Worm (Caenorhabditis elegans) whole organism, young adult: ENCODE data around the gene irld-15.

Source experiments
- B0019.2 ChIP-seq: fragments of 200-800 bp; sonication (Bioruptor generic); conservative IDR thresholded peaks from 2 replicates; pipeline ENCODE4 v1.3.6; 2022; ENCODE audit warnings: missing genetic modification reagents, missing genetic modification characterization, missing compliant biosample characterization
- B0336.3 ChIP-seq: fragments of 200-800 bp; sonication (Bioruptor generic); IDR thresholded peaks from 2 replicates; pipeline ENCODE4 v1.3.6; 2022; ENCODE audit warnings: missing genetic modification characterization, missing compliant biosample characterization
- C06A6.2 ChIP-seq: fragments of 200-800 bp; sonication (Bioruptor generic); conservative IDR thresholded peaks from 2 replicates; pipeline ENCODE4 v1.3.6; 2022; ENCODE audit warnings: missing genetic modification characterization, missing compliant biosample characterization
- D2030.7 ChIP-seq: fragments of 200-800 bp; sonication (Bioruptor generic); IDR thresholded peaks from 2 replicates; pipeline ENCODE4 v1.3.6; 2022; ENCODE audit warnings: missing genetic modification reagents, missing genetic modification characterization, missing compliant biosample characterization
- F22D6.2 ChIP-seq: sonication (generic microtip); optimal IDR thresholded peaks from 2 replicates; lab custom pipeline; 2016; ENCODE audit warnings: mild to moderate bottlenecking, missing genetic modification characterization, missing compliant biosample characterization
- F23B12.7 ChIP-seq: sonication (generic microtip); optimal IDR thresholded peaks from 2 replicates; lab custom pipeline; 2017; ENCODE audit warnings: missing genetic modification characterization, mild to moderate bottlenecking, missing compliant biosample characterization, antibody characterized with exemption, moderate library complexity; ENCODE audit not compliant: insufficient read depth
- F33H1.4 ChIP-seq: fragments of 200-800 bp; sonication (Bioruptor generic); IDR thresholded peaks from 2 replicates; pipeline ENCODE4 v1.3.6; 2022; ENCODE audit warnings: missing genetic modification reagents, missing genetic modification characterization, missing compliant biosample characterization
- F39B2.1 ChIP-seq: fragments of 200-800 bp; sonication (Bioruptor generic); IDR thresholded peaks from 2 replicates; pipeline ENCODE4 v1.3.6; 2022; ENCODE audit warnings: missing genetic modification reagents, missing genetic modification characterization, missing compliant biosample characterization
- F57A8.1 ChIP-seq: fragments of 200-800 bp; sonication (Bioruptor generic); optimal IDR thresholded peaks from 2 replicates; lab custom pipeline; 2018; ENCODE audit warnings: mild to moderate bottlenecking, missing genetic modification characterization, moderate library complexity, missing compliant biosample characterization
- K11D2.4 ChIP-seq: fragments of 200-800 bp; sonication (Bioruptor generic); IDR thresholded peaks from 2 replicates; pipeline ENCODE4 v1.3.6; 2022; ENCODE audit warnings: missing genetic modification reagents, missing genetic modification characterization, missing compliant biosample characterization
- T07F8.4 ChIP-seq: sonication (generic microtip); optimal IDR thresholded peaks from 2 replicates; lab custom pipeline; 2016; ENCODE audit warnings: mild to moderate bottlenecking, missing genetic modification characterization, moderate library complexity, missing compliant biosample characterization
- Y95B8A.8 ChIP-seq: fragments of 200-800 bp; sonication (Bioruptor generic); IDR thresholded peaks from 2 replicates; pipeline ENCODE4 v1.3.6; 2022; ENCODE audit warnings: missing genetic modification reagents, missing genetic modification characterization, missing compliant biosample characterization
- ZK185.1 ChIP-seq: sonication (generic microtip); optimal IDR thresholded peaks from 2 replicates; lab custom pipeline; 2016; ENCODE audit warnings: mild to moderate bottlenecking, missing genetic modification characterization, missing compliant biosample characterization; ENCODE audit not compliant: poor library complexity, severe bottlenecking
- ama-1 ChIP-seq, 3 experiments: fragments of 150-350 bp in 1 of 3; sonication (generic microtip) in 2 of 3; optimal IDR thresholded peaks; 2 replicates each; lab custom pipeline; 2014 to 2018; ENCODE audit warnings: missing biosample characterization in 2 of 3, missing genetic modification characterization in 2 of 3, missing genetic modification reagents in 2 of 3
- atf-7 ChIP-seq: sonication (generic microtip); optimal IDR thresholded peaks from 2 replicates; lab custom pipeline; 2017; ENCODE audit warnings: mild to moderate bottlenecking, missing genetic modification characterization, missing compliant biosample characterization
- athp-1 ChIP-seq: sonication (generic microtip); optimal IDR thresholded peaks from 2 replicates; lab custom pipeline; 2017; ENCODE audit warnings: mild to moderate bottlenecking, missing genetic modification characterization, missing compliant biosample characterization
- attf-5 ChIP-seq: fragments of 200-800 bp; sonication (Bioruptor generic); optimal IDR thresholded peaks from 2 replicates; lab custom pipeline; 2018; ENCODE audit warnings: mild to moderate bottlenecking, missing genetic modification characterization, missing compliant biosample characterization
- attf-6 ChIP-seq: fragments of 200-800 bp; sonication (Bioruptor generic); IDR thresholded peaks from 2 replicates; pipeline ENCODE4 v1.3.6; 2022; ENCODE audit warnings: missing genetic modification reagents, missing genetic modification characterization, missing compliant biosample characterization
- bed-1 ChIP-seq: fragments of 200-800 bp; sonication (Bioruptor generic); IDR thresholded peaks from 2 replicates; pipeline ENCODE4 v1.3.6; 2022; ENCODE audit warnings: missing genetic modification reagents, missing genetic modification characterization, missing compliant biosample characterization
- ccch-3 ChIP-seq: fragments of 200-800 bp; sonication (Bioruptor generic); optimal IDR thresholded peaks from 2 replicates; lab custom pipeline; 2018; ENCODE audit warnings: mild to moderate bottlenecking, missing genetic modification characterization, missing compliant biosample characterization
- cebp-1 ChIP-seq, 2 experiments: fragments of 200-800 bp in 1 of 2; sonication (Bioruptor generic) in 1 of 2; sonication (generic microtip) in 1 of 2; IDR thresholded peaks in 1 of 2; optimal IDR thresholded peaks in 1 of 2; 2 replicates each; pipeline versions ENCODE4 v1.3.6 to Lab custom; 2017 to 2022; ENCODE audit warnings: missing compliant biosample characterization in 2 of 2, missing genetic modification characterization in 2 of 2, mild to moderate bottlenecking in 1 of 2, missing genetic modification reagents in 1 of 2, moderate library complexity in 1 of 2
- ceh-27 ChIP-seq: fragments of 200-800 bp; sonication (Bioruptor generic); optimal IDR thresholded peaks from 2 replicates; lab custom pipeline; 2018; ENCODE audit warnings: mild to moderate bottlenecking, missing genetic modification characterization, moderate library complexity, missing compliant biosample characterization
- ceh-79 ChIP-seq: sonication (generic microtip); optimal IDR thresholded peaks from 2 replicates; lab custom pipeline; 2017; ENCODE audit warnings: mild to moderate bottlenecking, missing genetic modification characterization, missing compliant biosample characterization
- die-1 ChIP-seq: sonication (generic microtip); optimal IDR thresholded peaks from 2 replicates; lab custom pipeline; 2016; ENCODE audit warnings: missing genotype, mild to moderate bottlenecking, missing genetic modification characterization, missing compliant biosample characterization
- dox-1 ChIP-seq: fragments of 200-800 bp; sonication (Bioruptor generic); IDR thresholded peaks from 2 replicates; pipeline ENCODE4 v1.3.6; 2022; ENCODE audit warnings: missing genetic modification reagents, missing genetic modification characterization, missing compliant biosample characterization
- ets-4 ChIP-seq: fragments of 200-800 bp; sonication (Bioruptor generic); optimal IDR thresholded peaks from 2 replicates; lab custom pipeline; 2018; ENCODE audit warnings: mild to moderate bottlenecking, missing genetic modification characterization, missing compliant biosample characterization
- him-1 ChIP-seq: sonication (generic microtip); optimal IDR thresholded peaks from 2 replicates; lab custom pipeline; 2016; ENCODE audit warnings: missing genotype, missing genetic modification reagents, missing genetic modification characterization, missing compliant biosample characterization
- hmg-1.2 ChIP-seq: fragments of 200-800 bp; sonication (Bioruptor generic); IDR thresholded peaks from 2 replicates; pipeline ENCODE4 v1.3.6; 2022; ENCODE audit warnings: missing genetic modification reagents, missing genetic modification characterization, missing compliant biosample characterization
- hrde-1 ChIP-seq: sonication (generic microtip); optimal IDR thresholded peaks from 2 replicates; lab custom pipeline; 2016; ENCODE audit warnings: missing genetic modification characterization, mild to moderate bottlenecking, missing compliant biosample characterization, moderate library complexity, missing genotype, missing genetic modification reagents, borderline replicate concordance
- hsf-1 ChIP-seq: fragments of 200-800 bp; sonication (Bioruptor generic); IDR thresholded peaks from 2 replicates; pipeline ENCODE4 v1.3.6; 2022; ENCODE audit warnings: missing genetic modification reagents, missing genetic modification characterization, missing compliant biosample characterization
- lin-35 ChIP-seq, 3 experiments: fragments of 150-350 bp in 2 of 3; sonication (generic microtip) in 1 of 3; optimal IDR thresholded peaks; 2 replicates each; lab custom pipeline; 2014 to 2018; ENCODE audit warnings: missing biosample characterization in 3 of 3, missing genetic modification characterization in 3 of 3, missing genetic modification reagents in 3 of 3
- madf-8 ChIP-seq: fragments of 200-800 bp; sonication (Bioruptor generic); conservative IDR thresholded peaks from 2 replicates; pipeline ENCODE4 v1.3.6; 2022; ENCODE audit warnings: missing genetic modification reagents, missing genetic modification characterization, missing compliant biosample characterization
- mxl-1 ChIP-seq: sonication (generic microtip); optimal IDR thresholded peaks from 2 replicates; lab custom pipeline; 2016; ENCODE audit warnings: missing genetic modification characterization, missing compliant biosample characterization
- nhr-27 ChIP-seq: fragments of 200-800 bp; sonication (Bioruptor generic); optimal IDR thresholded peaks from 2 replicates; lab custom pipeline; 2018; ENCODE audit warnings: mild to moderate bottlenecking, missing genetic modification characterization, moderate library complexity, missing compliant biosample characterization
- nhr-80 ChIP-seq: sonication (generic microtip); optimal IDR thresholded peaks from 2 replicates; lab custom pipeline; 2016; ENCODE audit warnings: missing genetic modification characterization, missing compliant biosample characterization
- nhr-90 ChIP-seq: sonication (generic microtip); optimal IDR thresholded peaks from 2 replicates; lab custom pipeline; 2016; ENCODE audit warnings: missing genotype, mild to moderate bottlenecking, missing genetic modification characterization, missing compliant biosample characterization
- pbrm-1 ChIP-seq: fragments of 200-800 bp; sonication (Bioruptor generic); IDR thresholded peaks from 2 replicates; pipeline ENCODE4 v1.3.6; 2022; ENCODE audit warnings: missing genetic modification reagents, missing genetic modification characterization, missing compliant biosample characterization
- snpc-3.4 ChIP-seq: sonication (generic microtip); optimal IDR thresholded peaks from 2 replicates; lab custom pipeline; 2017; ENCODE audit warnings: missing genetic modification characterization, mild to moderate bottlenecking, missing compliant biosample characterization, antibody characterized with exemption, moderate library complexity, missing genotype, missing genetic modification reagents
- snpc-4 ChIP-seq, 5 experiments: fragments of 150-350 bp in 1 of 5; sonication (generic microtip) in 4 of 5; optimal IDR thresholded peaks; 2 replicates each; lab custom pipeline; 2014 to 2018; ENCODE audit warnings: missing genetic modification characterization in 5 of 5, missing biosample characterization in 3 of 5, antibody characterized with exemption in 2 of 5, mild to moderate bottlenecking in 2 of 5, missing compliant biosample characterization in 2 of 5, missing genotype in 2 of 5, moderate library complexity in 2 of 5, missing genetic modification reagents in 1 of 5
- sptf-2 ChIP-seq: fragments of 200-800 bp; sonication (Bioruptor generic); optimal IDR thresholded peaks from 2 replicates; lab custom pipeline; 2018; ENCODE audit warnings: mild to moderate bottlenecking, missing genetic modification characterization, missing compliant biosample characterization
- tbp1 ChIP-seq: fragments of 200-800 bp; sonication (Bioruptor generic); optimal IDR thresholded peaks from 2 replicates; lab custom pipeline; 2018; ENCODE audit warnings: mild to moderate bottlenecking, missing genetic modification characterization, missing compliant biosample characterization
- unc-62 ChIP-seq: fragments of 150-350 bp; optimal IDR thresholded peaks from 2 replicates; lab custom pipeline; 2014; ENCODE audit warnings: missing biosample characterization, missing genetic modification reagents, missing genetic modification characterization
- zfh-2 ChIP-seq: fragments of 200-800 bp; sonication (Bioruptor generic); conservative IDR thresholded peaks from 2 replicates; pipeline ENCODE4 v1.3.6; 2022; ENCODE audit warnings: missing genetic modification reagents, missing genetic modification characterization, missing compliant biosample characterization
- zim-3 ChIP-seq: sonication (generic microtip); optimal IDR thresholded peaks from 2 replicates; lab custom pipeline; 2017; ENCODE audit warnings: mild to moderate bottlenecking, missing genetic modification characterization, moderate library complexity, missing compliant biosample characterization
- ztf-22 ChIP-seq: fragments of 200-800 bp; sonication (Bioruptor generic); optimal IDR thresholded peaks from 2 replicates; lab custom pipeline; 2018; ENCODE audit warnings: mild to moderate bottlenecking, missing genetic modification characterization, moderate library complexity, missing compliant biosample characterization
- ztf-26 ChIP-seq: sonication (generic microtip); optimal IDR thresholded peaks from 2 replicates; lab custom pipeline; 2017; ENCODE audit warnings: missing genetic modification characterization, missing compliant biosample characterization
- ztf-28 ChIP-seq: fragments of 200-800 bp; sonication (Bioruptor generic); IDR thresholded peaks from 2 replicates; pipeline ENCODE4 v1.3.6; 2022; ENCODE audit warnings: missing genetic modification reagents, missing genetic modification characterization, missing compliant biosample characterization
- ztf-6 ChIP-seq: fragments of 200-800 bp; sonication (Bioruptor generic); IDR thresholded peaks from 2 replicates; pipeline ENCODE4 v1.3.6; 2022; ENCODE audit warnings: missing genetic modification reagents, missing genetic modification characterization, missing compliant biosample characterization

The irld-15 gene

DNA sequence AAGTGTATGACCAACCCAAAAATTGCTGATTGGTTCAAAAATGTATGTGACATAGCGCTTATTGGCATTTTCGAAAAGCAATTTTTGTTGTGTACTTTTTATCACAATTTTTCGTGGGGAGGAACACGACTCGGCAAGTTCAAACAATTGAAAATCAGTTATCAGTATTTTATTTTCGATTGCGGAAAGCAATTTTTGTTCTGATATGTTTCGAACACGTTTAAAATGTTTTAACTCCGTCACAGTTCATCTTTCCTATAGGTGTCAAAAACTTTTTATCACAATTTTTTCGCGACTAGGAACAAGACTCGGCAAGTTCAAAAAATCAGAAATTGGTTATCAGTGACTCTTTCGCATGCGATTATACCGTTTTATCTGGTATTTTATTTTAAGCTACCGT lies 4.6 kb upstream of the irld-15 start (continued):
- TF ChIP-seq ets-4 (GFP tag; lab: Kevin White, UChicago) = peak; percentile 41
- peak; percentile 57 for TF ChIP-seq nhr-90 (tag; lab: Kevin White, UChicago)
- TF ChIP-seq dox-1 = peak; percentile 73
- TF ChIP-seq ceh-27 (GFP tag; lab: Kevin White, UChicago) = no peak
- no peak for TF ChIP-seq snpc-4 (GFP tag; optimal IDR thresholded peaks at IDR 0.05; lab: Kevin White, UChicago)
- no peak for TF ChIP-seq snpc-4 (tag; optimal IDR thresholded peaks at IDR 0.05; lab: Kevin White, UChicago)
- TF ChIP-seq nhr-80 (tag; lab: Kevin White, UChicago) = peak; percentile 99
- TF ChIP-seq madf-8 (GFP tag; lab: Robert Waterston, UW) = no peak
- TF ChIP-seq ceh-79 (tag; lab: Kevin White, UChicago) = no peak
- no peak for TF ChIP-seq sptf-2 (GFP tag; lab: Kevin White, UChicago)
- TF ChIP-seq F33H1.4 (GFP tag; lab: Robert Waterston, UW) = no peak
- no peak for TF ChIP-seq pbrm-1 (GFP tag; lab: Robert Waterston, UW)
- no peak for TF ChIP-seq Y95B8A.8
- no peak for TF ChIP-seq attf-6 (GFP tag; lab: Robert Waterston, UW)
- no peak for TF ChIP-seq F39B2.1
- no peak for TF ChIP-seq B0019.2
- no peak for TF ChIP-seq F57A8.1 (GFP tag; lab: Kevin White, UChicago)
- no peak for TF ChIP-seq C06A6.2 (GFP tag; lab: Robert Waterston, UW)
- TF ChIP-seq T07F8.4 (tag; lab: Kevin White, UChicago) = no peak
- TF ChIP-seq ztf-6 (GFP tag; lab: Robert Waterston, UW) = no peak
- no peak for TF ChIP-seq athp-1 (tag; lab: Kevin White, UChicago)
- TF ChIP-seq ZK185.1 (tag; lab: Kevin White, UChicago) = no peak
- no peak for TF ChIP-seq zim-3
- TF ChIP-seq ccch-3 = no peak
- TF ChIP-seq cebp-1 (GFP tag; IDR thresholded peaks at IDR 0.05; lab: Robert Waterston, UW) = no peak
- no peak for TF ChIP-seq cebp-1 (tag; optimal IDR thresholded peaks at IDR 0.05; lab: Kevin White, UChicago)
- peak; percentile 82 for TF ChIP-seq atf-7 (tag; lab: Kevin White, UChicago)
- no peak for TF ChIP-seq ztf-28 (GFP tag; lab: Robert Waterston, UW)
- no peak for TF ChIP-seq B0336.3 (GFP tag; lab: Robert Waterston, UW)
- TF ChIP-seq K11D2.4 (GFP tag; lab: Robert Waterston, UW) = no peak
- peak; percentile 65 for TF ChIP-seq ztf-22 (GFP tag; lab: Kevin White, UChicago)
- TF ChIP-seq him-1 (tag; lab: Kevin White, UChicago) = no peak
- TF ChIP-seq zfh-2 (GFP tag; lab: Robert Waterston, UW) = no peak
- no peak for TF ChIP-seq mxl-1 (tag; lab: Kevin White, UChicago)
- TF ChIP-seq D2030.7 (GFP tag; lab: Robert Waterston, UW) = no peak
- no peak for TF ChIP-seq hrde-1 (tag; lab: Kevin White, UChicago)
- TF ChIP-seq hmg-1.2 (GFP tag; lab: Robert Waterston, UW) = no peak
- no peak for TF ChIP-seq attf-5 (GFP tag; lab: Kevin White, UChicago)
- TF ChIP-seq ztf-26 (tag; lab: Kevin White, UChicago) = no peak
- TF ChIP-seq bed-1 (GFP tag; lab: Robert Waterston, UW) = no peak
- no peak for TF ChIP-seq F22D6.2 (tag; lab: Kevin White, UChicago)
- TF ChIP-seq F23B12.7 (tag; lab: Kevin White, UChicago) = no peak
- no peak for TF ChIP-seq hsf-1 (GFP tag; lab: Robert Waterston, UW)
- no peak for TF ChIP-seq die-1
- TF ChIP-seq nhr-27 = no peak
- TF ChIP-seq snpc-3.4 = no peak
- peak; percentile 43 for TF ChIP-seq tbp1 (GFP tag; lab: Kevin White, UChicago)
- TF ChIP-seq unc-62 (GFP tag; lab: Kevin White, UChicago) = peak; percentile 10
- TF ChIP-seq lin-35 (GFP tag; optimal IDR thresholded peaks at IDR 0.05; lab: Kevin White, UChicago) = no peak
- TF ChIP-seq ama-1 (optimal IDR thresholded peaks at IDR 0.05; lab: Kevin White, UChicago) = no peak
- TF ChIP-seq ama-1 (GFP tag; optimal IDR thresholded peaks at IDR 0.05; lab: Kevin White, UChicago) = no peak
